Fruit fly (Drosophila melanogaster): ENCODE measurements around the gene rst.

The rst gene

DNA sequence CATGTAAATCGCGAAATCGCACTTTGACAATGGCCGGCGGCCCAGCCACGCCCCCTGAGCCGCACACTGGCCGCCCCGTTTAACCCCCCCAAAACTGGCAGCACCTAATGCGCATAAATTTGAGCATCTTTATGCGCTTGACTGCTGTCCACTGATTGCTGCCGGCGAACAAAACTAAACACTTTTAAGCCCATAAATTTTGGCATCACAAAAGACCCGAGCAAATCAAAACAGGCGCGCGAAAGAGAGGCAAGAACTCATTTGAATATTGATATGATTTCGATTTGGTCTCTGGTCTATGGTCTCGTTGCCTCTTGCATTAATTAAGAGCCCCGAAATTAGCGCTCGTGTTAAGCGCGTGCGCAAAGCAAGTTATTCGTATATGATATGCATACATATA, 28.5 kb upstream of the rst start:
- TF ChIP-seq E2f1 (GFP tag; IDR thresholded peaks at IDR 0.05) (no peak), Sin3A (optimal IDR thresholded peaks at IDR 0.05) (no peak), CG31441 (GFP tag; IDR thresholded peaks at IDR 0.05) (no peak), CG6791 (GFP tag; IDR thresholded peaks at IDR 0.05; ENCODE audit: partially characterized antibody) (no peak), Vsx1 (GFP tag; optimal IDR thresholded peaks at IDR 0.05) (no peak), nau (GFP tag; optimal IDR thresholded peaks at IDR 0.05) (no peak), Jarid2 (GFP tag; optimal IDR thresholded peaks at IDR 0.05) (no peak), en (GFP tag; optimal IDR thresholded peaks at IDR 0.05) (no peak), CG15269 (tag; optimal IDR thresholded peaks at IDR 0.05) (peak; percentile 27), CG32767 (GFP tag; IDR thresholded peaks at IDR 0.05) (no peak), E2f2 (GFP tag; IDR thresholded peaks at IDR 0.05) (no peak), zfh2 (GFP tag; optimal IDR thresholded peaks at IDR 0.05) (no peak), tgo (GFP tag; IDR thresholded peaks at IDR 0.05) (no peak), Awh (GFP tag; IDR thresholded peaks at IDR 0.05) (peak; percentile 73), C15 (GFP tag; IDR thresholded peaks at IDR 0.05) (no peak), run (tag; optimal IDR thresholded peaks at IDR 0.05) (no peak), NK7.1 (GFP tag; optimal IDR thresholded peaks at IDR 0.05) (no peak), fu2 (GFP tag; optimal IDR thresholded peaks at IDR 0.05) (no peak), pan (optimal IDR thresholded peaks at IDR 0.05) (no peak), pan (GFP tag; optimal IDR thresholded peaks at IDR 0.05 in 1 of 2, IDR thresholded peaks at IDR 0.05 in 1 of 2) (no peak), sd (tag; optimal IDR thresholded peaks at IDR 0.05) (peak; percentile 1), CG15696 (tag; optimal IDR thresholded peaks at IDR 0.05) (no peak), CG14965 (GFP tag; optimal IDR thresholded peaks at IDR 0.05; ENCODE audit: borderline replicate concordance) (no peak), CG14014 (GFP tag; IDR thresholded peaks at IDR 0.05) (no peak), cwo (GFP tag; optimal IDR thresholded peaks at IDR 0.05) (peak; percentile 26), sqz (GFP tag; optimal IDR thresholded peaks at IDR 0.05) (no peak), kni (GFP tag; optimal IDR thresholded peaks at IDR 0.05) (no peak), da (GFP tag; optimal IDR thresholded peaks at IDR 0.05) (no peak), CG4854 (GFP tag; optimal IDR thresholded peaks at IDR 0.05) (no peak), slou (GFP tag; optimal IDR thresholded peaks at IDR 0.05) (no peak), CG1602 (GFP tag; optimal IDR thresholded peaks at IDR 0.05) (no peak), lab (GFP tag; optimal IDR thresholded peaks at IDR 0.05) (no peak), vvl (GFP tag; IDR thresholded peaks at IDR 0.05) (peak; percentile 90), CG6689 (GFP tag; IDR thresholded peaks at IDR 0.05) (no peak), Fer2 (tag; optimal IDR thresholded peaks at IDR 0.05) (no peak), CG7357 (GFP tag; IDR thresholded peaks at IDR 0.05) (no peak), CG13424 (tag; optimal IDR thresholded peaks at IDR 0.05) (no peak), Oaz (GFP tag; IDR thresholded peaks at IDR 0.05) (no peak), org-1 (GFP tag; optimal IDR thresholded peaks at IDR 0.05) (no peak), sr (GFP tag; IDR thresholded peaks at IDR 0.05) (no peak), Meics (GFP tag; optimal IDR thresholded peaks at IDR 0.05) (no peak), Rfx (GFP tag; IDR thresholded peaks at IDR 0.05) (no peak), kah (GFP tag; optimal IDR thresholded peaks at IDR 0.05) (no peak), Max (GFP tag; optimal IDR thresholded peaks at IDR 0.05) (no peak), CG2120 (GFP tag; optimal IDR thresholded peaks at IDR 0.05) (no peak), abd-A (tag; optimal IDR thresholded peaks at IDR 0.05) (peak; percentile 88), CG2116 (GFP tag; optimal IDR thresholded peaks at IDR 0.05) (no peak), pnt (GFP tag; optimal IDR thresholded peaks at IDR 0.05) (no peak), CG7556 (GFP tag; optimal IDR thresholded peaks at IDR 0.05) (no peak), CG9727 (GFP tag; optimal IDR thresholded peaks at IDR 0.05) (no peak), jigr1 (GFP tag; IDR thresholded peaks at IDR 0.05) (no peak), chinmo (GFP tag; IDR thresholded peaks at IDR 0.05; ENCODE audit: partially characterized antibody) (peak; percentile 73; the same call in 2 of the 4 replicates), HLH4C (GFP tag; IDR thresholded peaks at IDR 0.05; ENCODE audit: partially characterized antibody) (no peak)

Measured in whole organism, embryonic.